Fruit fly (Drosophila melanogaster) whole organism, pupa: ENCODE measurements around the gene CG8369.

ENCODE experiments used
- CG14655 ChIP-seq: fragments of 200-800 bp; sonication (Bioruptor generic); optimal IDR thresholded peaks from 3 replicates; lab custom pipeline; 2017; ENCODE audit warnings: mild to moderate bottlenecking, missing biosample characterization, missing genetic modification reagents, missing genetic modification characterization
- CG8301 ChIP-seq: fragments of 200-800 bp; sonication (Bioruptor generic); optimal IDR thresholded peaks from 2 replicates; lab custom pipeline; 2018; ENCODE audit warnings: missing biosample characterization, mild to moderate bottlenecking, missing genetic modification characterization
- CG9948 ChIP-seq: fragments of 200-800 bp; sonication (Bioruptor generic); optimal IDR thresholded peaks from 2 replicates; lab custom pipeline; 2018; ENCODE audit warnings: missing biosample characterization, mild to moderate bottlenecking, missing genetic modification characterization, moderate library complexity
- Ets98B ChIP-seq: fragments of 200-800 bp; sonication (Bioruptor generic); IDR thresholded peaks from 2 replicates; pipeline ENCODE4 v1.3.6; 2022; ENCODE audit warnings: missing biosample characterization, missing genetic modification characterization
- fd96Ca ChIP-seq: fragments of 200-800 bp; sonication (Bioruptor generic); IDR thresholded peaks from 3 replicates; pipeline ENCODE4 v1.3.6; 2022; ENCODE audit warnings: missing biosample characterization, missing genetic modification characterization

DNA sequence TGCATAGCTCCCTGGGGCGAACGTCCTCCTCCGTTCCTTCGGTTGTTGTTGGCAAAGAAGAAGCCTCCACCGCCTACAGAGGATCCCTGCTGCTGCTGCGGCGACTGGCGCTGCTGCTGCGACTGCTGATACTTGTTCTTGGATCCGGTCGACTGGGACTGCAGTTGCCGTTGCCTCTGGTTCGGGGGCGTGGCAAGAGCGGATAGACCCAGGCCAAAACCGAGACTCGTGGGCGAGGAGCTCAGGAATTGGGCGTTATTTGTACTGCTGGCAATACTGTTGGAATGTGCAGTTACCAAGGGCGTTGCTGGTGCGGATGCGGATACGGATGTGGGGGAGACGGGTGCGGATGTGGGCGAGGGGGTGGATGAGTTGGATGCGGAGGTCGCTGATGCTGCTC lies 3.6 kb upstream of the CG8369 start:
- no peak for TF ChIP-seq Ets98B (GFP tag; lab: Robert Waterston, UW)
- TF ChIP-seq CG9948 (tag; lab: Kevin White, UChicago): no peak
- no peak for TF ChIP-seq CG14655
- no peak for TF ChIP-seq fd96Ca (GFP tag; lab: Robert Waterston, UW)
- no peak for TF ChIP-seq CG8301
